Worm (Caenorhabditis elegans) whole organism, L4 larva: ENCODE data around the gene F19H6.6.

Source experiments
- ceh-62 ChIP-seq: sonication (generic microtip); optimal IDR thresholded peaks from 2 replicates; lab custom pipeline; 2017; ENCODE audit warnings: missing biosample characterization, missing genetic modification characterization
- dpl-1 ChIP-seq: fragments of 150-350 bp; optimal IDR thresholded peaks from 2 replicates; lab custom pipeline; 2014; ENCODE audit warnings: missing biosample characterization, missing genetic modification reagents, missing genetic modification characterization
- fos-1 ChIP-seq: fragments of 150-350 bp; optimal IDR thresholded peaks from 2 replicates; lab custom pipeline; 2014; ENCODE audit warnings: missing biosample characterization, missing genetic modification characterization
- lsy-2 ChIP-seq, 2 experiments: fragments of 150-350 bp in 1 of 2; sonication (generic microtip) in 1 of 2; optimal IDR thresholded peaks; 2 replicates each; lab custom pipeline; 2014 to 2017; ENCODE audit warnings: missing biosample characterization in 2 of 2, missing genetic modification characterization in 2 of 2
- nhr-25 ChIP-seq: sonication (generic microtip); optimal IDR thresholded peaks from 2 replicates; lab custom pipeline; 2017; ENCODE audit warnings: missing genetic modification characterization, mild to moderate bottlenecking, missing compliant biosample characterization, antibody characterized with exemption, moderate library complexity, borderline replicate concordance; ENCODE audit not compliant: insufficient read depth

ce11 chrX:12364804-12365203 lies 4.2 kb downstream of the F19H6.6 start, which contains the start of gene F19H6.5:
- no peak for TF ChIP-seq fos-1 (tag; lab: Kevin White, UChicago)
- TF ChIP-seq lsy-2 (tag; optimal IDR thresholded peaks at IDR 0.05; lab: Kevin White, UChicago): no peak
- no peak for TF ChIP-seq dpl-1
- TF ChIP-seq nhr-25 (tag; lab: Kevin White, UChicago): no peak
- no peak for TF ChIP-seq ceh-62 (tag; lab: Kevin White, UChicago)
